Worm (Caenorhabditis elegans): ENCODE measurements around the gene hars-1.

- TF ChIP-seq nhr-120 (GFP tag; IDR thresholded peaks at IDR 0.05) = no peak
- 0 out of 2 replicates have a peak, but pooled peaks have one; percentile 10 for TF ChIP-seq hmg-1.2 (GFP tag; IDR thresholded peaks at IDR 0.05)
- TF ChIP-seq him-1 (tag; optimal IDR thresholded peaks at IDR 0.05) = no peak
- no peak for TF ChIP-seq ama-1 (optimal IDR thresholded peaks at IDR 0.05)
- no peak for TF ChIP-seq ama-1 (GFP tag; optimal IDR thresholded peaks at IDR 0.05)
- no peak for TF ChIP-seq egl-44 (GFP tag; IDR thresholded peaks at IDR 0.05)
- TF ChIP-seq hsf-1 (GFP tag; IDR thresholded peaks at IDR 0.05) = no peak
- no peak for TF ChIP-seq K11D2.4 (GFP tag; IDR thresholded peaks at IDR 0.05)
- TF ChIP-seq snpc-1.3 (tag; optimal IDR thresholded peaks at IDR 0.05; ENCODE audit: insufficient read depth) = no peak
- TF ChIP-seq nfya-2 (GFP tag; IDR thresholded peaks at IDR 0.05) = no peak
- no peak for TF ChIP-seq T26A5.8 (tag; optimal IDR thresholded peaks at IDR 0.05)
- no peak for TF ChIP-seq madf-10 (tag; optimal IDR thresholded peaks at IDR 0.05)
- no peak for TF ChIP-seq egl-18 (GFP tag; IDR thresholded peaks at IDR 0.05)
These were observed 38.6 kb upstream of the hars-1 start for ce11 chrIV:10820114-10820513.

Data from whole organism, young adult.